Worm (Caenorhabditis elegans) whole organism, L4/young adult: ENCODE measurements around the gene C38C3.4.
A peak's percentile ranks its signal among the peaks of the same experiment; 100 is the strongest.

ENCODE experiments used
- W03F9.2 ChIP-seq: fragments of 150-350 bp; optimal IDR thresholded peaks from 2 replicates; lab custom pipeline; 2014; ENCODE audit warnings: missing biosample characterization, missing genetic modification characterization
- dao-5 ChIP-seq: sonication (generic microtip); optimal IDR thresholded peaks from 2 replicates; lab custom pipeline; 2016; ENCODE audit warnings: missing genotype, missing genetic modification characterization, moderate library complexity, missing compliant biosample characterization
- him-1 ChIP-seq: sonication (generic microtip); optimal IDR thresholded peaks from 2 replicates; lab custom pipeline; 2016; ENCODE audit warnings: missing genotype, missing genetic modification reagents, missing genetic modification characterization, missing compliant biosample characterization

The C38C3.4 gene

ce11 chrV:1451334-1451733, 30.5 kb upstream of the C38C3.4 start, which contains the start of gene srj-23:
Gene srj-23 (plus strand): TSS chrV:1451634.
- no peak for TF ChIP-seq dao-5 (tag; lab: Kevin White, UChicago)
- no peak for TF ChIP-seq him-1 (tag; lab: Kevin White, UChicago)
- no peak for TF ChIP-seq W03F9.2 (tag; lab: Kevin White, UChicago)

ce11 chrV:1454762-1455161, 27.1 kb upstream of the C38C3.4 start, which contains the start of gene chil-14:
Gene chil-14 (plus strand): TSS chrV:1455062.
- TF ChIP-seq him-1 (tag; lab: Kevin White, UChicago) (no peak), W03F9.2 (tag; lab: Kevin White, UChicago) (no peak), dao-5 (tag; lab: Kevin White, UChicago) (no peak)

- TF ChIP-seq dao-5 (tag; lab: Kevin White, UChicago) (no peak), him-1 (tag; lab: Kevin White, UChicago) (no peak), W03F9.2 (tag; lab: Kevin White, UChicago) (no peak)
Measured at ce11 chrV:1455280-1455679, 26.6 kb upstream of the C38C3.4 start.

- TF ChIP-seq W03F9.2 (tag; lab: Kevin White, UChicago): no peak
- no peak for TF ChIP-seq dao-5 (tag; lab: Kevin White, UChicago)
- TF ChIP-seq him-1 (tag; lab: Kevin White, UChicago): no peak
Measured at ce11 chrV:1456614-1457013, 25.2 kb upstream of the C38C3.4 start.

ce11 chrV:1459374-1459926, 22.4 kb upstream of the C38C3.4 start:
- no peak for TF ChIP-seq W03F9.2 (tag; lab: Kevin White, UChicago)
- no peak for TF ChIP-seq him-1 (tag; lab: Kevin White, UChicago)
- no peak for TF ChIP-seq dao-5 (tag; lab: Kevin White, UChicago)

ce11 chrV:1460069-1460468, 21.8 kb upstream of the C38C3.4 start, which contains the start of gene hacd-1:
Gene hacd-1 (plus strand): TSS chrV:1460369.
- no peak for TF ChIP-seq him-1 (tag; lab: Kevin White, UChicago)
- no peak for TF ChIP-seq dao-5 (tag; lab: Kevin White, UChicago)
- TF ChIP-seq W03F9.2 (tag; lab: Kevin White, UChicago): no peak

ce11 chrV:1464543-1465040, 17.2 kb upstream of the C38C3.4 start, which contains the start of the genes fpn-1.2 and pqn-54:
Gene fpn-1.2 (minus strand): TSS chrV:1464699.
Gene pqn-54 (plus strand): TSS chrV:1464990.
- TF ChIP-seq dao-5 (tag; lab: Kevin White, UChicago) (no peak), him-1 (tag; lab: Kevin White, UChicago) (no peak), W03F9.2 (tag; lab: Kevin White, UChicago) (no peak)

- TF ChIP-seq him-1 (tag; lab: Kevin White, UChicago) (no peak), W03F9.2 (tag; lab: Kevin White, UChicago) (no peak), dao-5 (tag; lab: Kevin White, UChicago) (no peak)
Measured at ce11 chrV:1465932-1466331, 15.9 kb upstream of the C38C3.4 start.

- TF ChIP-seq dao-5 (tag; lab: Kevin White, UChicago): no peak
- TF ChIP-seq him-1 (tag; lab: Kevin White, UChicago): no peak
- no peak for TF ChIP-seq W03F9.2 (tag; lab: Kevin White, UChicago)
Measured at ce11 chrV:1466949-1467348, 14.9 kb upstream of the C38C3.4 start.

- TF ChIP-seq him-1 (tag; lab: Kevin White, UChicago) (no peak), dao-5 (tag; lab: Kevin White, UChicago) (no peak), W03F9.2 (tag; lab: Kevin White, UChicago) (no peak)
Measured at ce11 chrV:1467444-1467843, 14.4 kb upstream of the C38C3.4 start, which contains the start of gene gid-8. Gene gid-8 (plus strand): TSS chrV:1467744.

ce11 chrV:1468905-1469304, 12.9 kb upstream of the C38C3.4 start:
- TF ChIP-seq him-1 (tag; lab: Kevin White, UChicago) (no peak), dao-5 (tag; lab: Kevin White, UChicago) (no peak), W03F9.2 (tag; lab: Kevin White, UChicago) (no peak)

- TF ChIP-seq him-1 (tag; lab: Kevin White, UChicago): no peak
- TF ChIP-seq W03F9.2 (tag; lab: Kevin White, UChicago): peak; percentile 45
Measured at ce11 chrV:1471078-1471969, 10.5 kb upstream of the C38C3.4 start.

- TF ChIP-seq W03F9.2 (tag; lab: Kevin White, UChicago): no peak
- no peak for TF ChIP-seq dao-5 (tag; lab: Kevin White, UChicago)
- no peak for TF ChIP-seq him-1 (tag; lab: Kevin White, UChicago)
Measured at ce11 chrV:1471977-1472376, 9.9 kb upstream of the C38C3.4 start.
